Worm (Caenorhabditis elegans): ENCODE data around the gene C15H9.5.
A peak's percentile ranks its signal among the peaks of the same experiment; 100 is the strongest.

The C15H9.5 gene

ce11 chrX:6093046-6093445 is at the start of gene C15H9.5:
C15H9.5 (plus strand) TSS chrX:6093300.
- no peak for TF ChIP-seq sma-3 (GFP tag; optimal IDR thresholded peaks at IDR 0.05)
- TF ChIP-seq crh-2 (tag; optimal IDR thresholded peaks at IDR 0.05), result no peak
- peak; percentile 14 for TF ChIP-seq nhr-129 (tag; optimal IDR thresholded peaks at IDR 0.05)
- no peak for TF ChIP-seq snpc-4 (tag; optimal IDR thresholded peaks at IDR 0.05)
- TF ChIP-seq alr-1 (tag; optimal IDR thresholded peaks at IDR 0.05), result no peak
- no peak for TF ChIP-seq skn-1 (tag; optimal IDR thresholded peaks at IDR 0.05)
- TF ChIP-seq mdl-1 (tag; optimal IDR thresholded peaks at IDR 0.05), result no peak
- peak; percentile 7 for TF ChIP-seq C34F6.9 (tag; optimal IDR thresholded peaks at IDR 0.05)
- no peak for TF ChIP-seq ceh-82 (tag; optimal IDR thresholded peaks at IDR 0.05)
- TF ChIP-seq peb-1 (tag; optimal IDR thresholded peaks at IDR 0.05), result no peak
- no peak for TF ChIP-seq ceh-16 (tag; optimal IDR thresholded peaks at IDR 0.05)
- no peak for TF ChIP-seq nhr-21 (tag; optimal IDR thresholded peaks at IDR 0.05)
- no peak for TF ChIP-seq nhr-237 (tag; optimal IDR thresholded peaks at IDR 0.05)

- TF ChIP-seq unc-55 (GFP tag; optimal IDR thresholded peaks at IDR 0.05) (no peak), elt-3 (tag; optimal IDR thresholded peaks at IDR 0.05) (no peak)
Measured at ce11 chrX:6048508-6048907, 44.6 kb upstream of the C15H9.5 start, which contains the start of gene pak-1. pak-1 (minus strand) TSS chrX:6048608.

ce11 chrX:6050078-6050477 is 43.0 kb upstream of the C15H9.5 start:
- no peak for TF ChIP-seq skn-1 (tag; optimal IDR thresholded peaks at IDR 0.05)
- no peak for TF ChIP-seq zag-1 (tag; optimal IDR thresholded peaks at IDR 0.05)
- peak; percentile 37 for TF ChIP-seq nhr-21 (tag; optimal IDR thresholded peaks at IDR 0.05)
- TF ChIP-seq aly-2 (tag; optimal IDR thresholded peaks at IDR 0.05), result no peak
- no peak for TF ChIP-seq R02D3.7 (tag; optimal IDR thresholded peaks at IDR 0.05)
- no peak for TF ChIP-seq nhr-23 (tag; optimal IDR thresholded peaks at IDR 0.05)
- TF ChIP-seq ceh-16 (tag; optimal IDR thresholded peaks at IDR 0.05), result no peak
- no peak for TF ChIP-seq ceh-82 (tag; optimal IDR thresholded peaks at IDR 0.05)
- no peak for TF ChIP-seq alr-1 (tag; optimal IDR thresholded peaks at IDR 0.05)
- no peak for TF ChIP-seq Y55F3AM.14 (GFP tag; optimal IDR thresholded peaks at IDR 0.05)
- no peak for TF ChIP-seq dmd-4 (tag; optimal IDR thresholded peaks at IDR 0.05)
- TF ChIP-seq sem-4 (tag; optimal IDR thresholded peaks at IDR 0.05), result no peak
- TF ChIP-seq nhr-129 (tag; optimal IDR thresholded peaks at IDR 0.05), result peak; percentile 45
- no peak for TF ChIP-seq nhr-25 (tag; optimal IDR thresholded peaks at IDR 0.05)
- peak; percentile 38 for TF ChIP-seq sma-3 (GFP tag; optimal IDR thresholded peaks at IDR 0.05)
- no peak for TF ChIP-seq unc-39 (tag; optimal IDR thresholded peaks at IDR 0.05)
- TF ChIP-seq C34F6.9 (tag; optimal IDR thresholded peaks at IDR 0.05), result no peak
- no peak for TF ChIP-seq F13H6.1 (tag; optimal IDR thresholded peaks at IDR 0.05)
- peak in 1 of 2 experiments; percentile 20 for TF ChIP-seq lsy-2 (tag; optimal IDR thresholded peaks at IDR 0.05)
- no peak for TF ChIP-seq peb-1 (tag; optimal IDR thresholded peaks at IDR 0.05)
- TF ChIP-seq snpc-4 (tag; optimal IDR thresholded peaks at IDR 0.05), result no peak
- TF ChIP-seq nhr-6 (tag; optimal IDR thresholded peaks at IDR 0.05), result no peak
- TF ChIP-seq mab-5 (tag; optimal IDR thresholded peaks at IDR 0.05), result no peak
- no peak for TF ChIP-seq lin-13 (GFP tag; optimal IDR thresholded peaks at IDR 0.05)
- no peak for TF ChIP-seq nhr-12 (tag; optimal IDR thresholded peaks at IDR 0.05)
- no peak for TF ChIP-seq elt-3 (tag; optimal IDR thresholded peaks at IDR 0.05)
- no peak for TF ChIP-seq ztf-1 (GFP tag; conservative IDR thresholded peaks at IDR 0.05)
- no peak for TF ChIP-seq ama-1 (optimal IDR thresholded peaks at IDR 0.05)
- TF ChIP-seq ZK546.5 (tag; optimal IDR thresholded peaks at IDR 0.05), result no peak
- TF ChIP-seq blmp-1 (tag; optimal IDR thresholded peaks at IDR 0.05; ENCODE audit: insufficient read depth), result no peak
- peak; percentile 56 for TF ChIP-seq fos-1 (tag; optimal IDR thresholded peaks at IDR 0.05)

ce11 chrX:6050849-6051248 is 42.3 kb upstream of the C15H9.5 start:
- TF ChIP-seq alr-1 (tag; optimal IDR thresholded peaks at IDR 0.05), result no peak
- TF ChIP-seq C34F6.9 (tag; optimal IDR thresholded peaks at IDR 0.05), result no peak
- TF ChIP-seq blmp-1 (tag; optimal IDR thresholded peaks at IDR 0.05; ENCODE audit: insufficient read depth), result peak; percentile 60
- TF ChIP-seq ztf-11 (tag; optimal IDR thresholded peaks at IDR 0.05), result no peak
- TF ChIP-seq lin-11 (tag; optimal IDR thresholded peaks at IDR 0.05), result no peak
- TF ChIP-seq snpc-4 (tag; optimal IDR thresholded peaks at IDR 0.05), result no peak
- TF ChIP-seq fos-1 (tag; optimal IDR thresholded peaks at IDR 0.05), result no peak
- TF ChIP-seq ztf-4 (tag; optimal IDR thresholded peaks at IDR 0.05), result no peak
- no peak for TF ChIP-seq unc-39 (tag; optimal IDR thresholded peaks at IDR 0.05)
- TF ChIP-seq nhr-21 (tag; optimal IDR thresholded peaks at IDR 0.05), result no peak
- peak; percentile 22 for TF ChIP-seq nhr-25 (tag; optimal IDR thresholded peaks at IDR 0.05)
- TF ChIP-seq F13H6.1 (tag; optimal IDR thresholded peaks at IDR 0.05), result no peak
- no peak for TF ChIP-seq lin-39 (tag; optimal IDR thresholded peaks at IDR 0.05)
- TF ChIP-seq mbf-1 (tag; optimal IDR thresholded peaks at IDR 0.05), result no peak
- TF ChIP-seq nhr-10 (tag; optimal IDR thresholded peaks at IDR 0.05), result no peak
- no peak for TF ChIP-seq ZK546.5 (tag; optimal IDR thresholded peaks at IDR 0.05)
- TF ChIP-seq sma-9 (GFP tag; optimal IDR thresholded peaks at IDR 0.05), result peak; percentile 47
- no peak for TF ChIP-seq sma-9 (tag; optimal IDR thresholded peaks at IDR 0.05)
- no peak for TF ChIP-seq elt-3 (tag; optimal IDR thresholded peaks at IDR 0.05)
- peak; percentile 38 for TF ChIP-seq sma-3 (GFP tag; optimal IDR thresholded peaks at IDR 0.05)
